Fruit fly (Drosophila melanogaster): Measurements from ENCODE around the gene Fum3.

Gene Fum3

dm6 chr3L:11441889-11442782, 23.5 kb downstream of the Fum3 start:
- TF ChIP-seq noc (tag; optimal IDR thresholded peaks at IDR 0.05): no peak

- TF ChIP-seq noc (tag; optimal IDR thresholded peaks at IDR 0.05): no peak
Measured at dm6 chr3L:11440769-11441168, 24.9 kb downstream of the Fum3 start.

- TF ChIP-seq noc (tag; optimal IDR thresholded peaks at IDR 0.05): no peak
Measured at dm6 chr3L:11440258-11440657, 25.4 kb downstream of the Fum3 start.

- TF ChIP-seq noc (tag; optimal IDR thresholded peaks at IDR 0.05): no peak
Measured at dm6 chr3L:11439570-11439969, 26.1 kb downstream of the Fum3 start.

- TF ChIP-seq noc (tag; optimal IDR thresholded peaks at IDR 0.05): no peak
Measured at dm6 chr3L:11435376-11435775, 30.3 kb downstream of the Fum3 start, which contains the start of gene CG6149. CG6149 (minus strand) TSS chr3L:11435476.

dm6 chr3L:11434112-11434511, 31.6 kb downstream of the Fum3 start:
- TF ChIP-seq noc (tag; optimal IDR thresholded peaks at IDR 0.05): no peak

dm6 chr3L:11433151-11433550, 32.5 kb downstream of the Fum3 start:
- TF ChIP-seq noc (tag; optimal IDR thresholded peaks at IDR 0.05): no peak

- no peak for TF ChIP-seq noc (tag; optimal IDR thresholded peaks at IDR 0.05)
Measured at dm6 chr3L:11432472-11432871, 33.2 kb downstream of the Fum3 start.

dm6 chr3L:11431926-11432323, 33.7 kb downstream of the Fum3 start:
- TF ChIP-seq noc (tag; optimal IDR thresholded peaks at IDR 0.05): no peak

- peak; percentile 82 for TF ChIP-seq noc (tag; optimal IDR thresholded peaks at IDR 0.05)
Measured at dm6 chr3L:11431251-11431925, 34.3 kb downstream of the Fum3 start.

dm6 chr3L:11429695-11430094, 36.0 kb downstream of the Fum3 start:
- TF ChIP-seq noc (tag; optimal IDR thresholded peaks at IDR 0.05): no peak

- no peak for TF ChIP-seq noc (tag; optimal IDR thresholded peaks at IDR 0.05)
Measured at dm6 chr3L:11428390-11428789, 37.3 kb downstream of the Fum3 start.

- no peak for TF ChIP-seq noc (tag; optimal IDR thresholded peaks at IDR 0.05)
Measured at dm6 chr3L:11424858-11425257, 40.8 kb downstream of the Fum3 start, which contains the start of gene CG7560. CG7560 (plus strand) TSS chr3L:11425158.

- no peak for TF ChIP-seq noc (tag; optimal IDR thresholded peaks at IDR 0.05)
Measured at dm6 chr3L:11422338-11422802, 43.3 kb downstream of the Fum3 start.

- no peak for TF ChIP-seq noc (tag; optimal IDR thresholded peaks at IDR 0.05)
Measured at dm6 chr3L:11421905-11422304, 43.8 kb downstream of the Fum3 start.

dm6 chr3L:11420976-11421375, 44.7 kb downstream of the Fum3 start:
- no peak for TF ChIP-seq noc (tag; optimal IDR thresholded peaks at IDR 0.05)

dm6 chr3L:11419344-11419743, 46.3 kb downstream of the Fum3 start:
- no peak for TF ChIP-seq noc (tag; optimal IDR thresholded peaks at IDR 0.05)

Measured in whole organism, larva.